Worm (Caenorhabditis elegans) whole organism, early embryonic: ENCODE results near the gene haly-1.

Experiments used
- ama-1 ChIP-seq: fragments of 150-350 bp; optimal IDR thresholded peaks from 2 replicates; lab custom pipeline; 2014
- hmg-4 ChIP-seq: fragments of 200-800 bp; sonication (Bioruptor generic); optimal IDR thresholded peaks from 2 replicates; lab custom pipeline; 2018; ENCODE audit warnings: mild to moderate bottlenecking, missing genetic modification characterization, missing compliant biosample characterization
- pes-1 ChIP-seq: fragments of 200-800 bp; sonication (Bioruptor generic); IDR thresholded peaks from 2 replicates; pipeline ENCODE4 v1.3.6; 2022; ENCODE audit warnings: missing genetic modification reagents, missing genetic modification characterization, missing compliant biosample characterization
- scrt-1 ChIP-seq: fragments of 200-800 bp; sonication (Bioruptor generic); IDR thresholded peaks from 2 replicates; pipeline ENCODE4 v1.3.6; 2022; ENCODE audit warnings: missing genetic modification characterization, missing compliant biosample characterization
- tbx-11 ChIP-seq: fragments of 200-800 bp; sonication (Bioruptor generic); IDR thresholded peaks from 2 replicates; pipeline ENCODE4 v1.3.6; 2022; ENCODE audit warnings: missing genetic modification characterization, missing compliant biosample characterization
- tbx-37 ChIP-seq: fragments of 200-800 bp; sonication (Bioruptor generic); conservative IDR thresholded peaks from 2 replicates; pipeline ENCODE4 v1.3.6; 2022; ENCODE audit warnings: missing genetic modification reagents, missing genetic modification characterization, missing compliant biosample characterization
- tra-4 ChIP-seq: sonication (generic microtip); optimal IDR thresholded peaks from 2 replicates; lab custom pipeline; 2017; ENCODE audit warnings: missing genetic modification characterization, missing compliant biosample characterization

- TF ChIP-seq pes-1 (GFP tag; lab: Robert Waterston, UW) (no peak), tbx-11 (GFP tag; lab: Robert Waterston, UW) (no peak), hmg-4 (GFP tag; lab: Kevin White, UChicago) (peak; percentile 18), tbx-37 (GFP tag; lab: Robert Waterston, UW) (no peak), tra-4 (tag; lab: Kevin White, UChicago) (no peak), ama-1 (no peak), scrt-1 (no peak)
Observed at ce11 chrX:10932087-10932486, 35.7 kb upstream of the haly-1 start.
